Worm (Caenorhabditis elegans): ENCODE data around the gene best-24.

The best-24 gene

DNA sequence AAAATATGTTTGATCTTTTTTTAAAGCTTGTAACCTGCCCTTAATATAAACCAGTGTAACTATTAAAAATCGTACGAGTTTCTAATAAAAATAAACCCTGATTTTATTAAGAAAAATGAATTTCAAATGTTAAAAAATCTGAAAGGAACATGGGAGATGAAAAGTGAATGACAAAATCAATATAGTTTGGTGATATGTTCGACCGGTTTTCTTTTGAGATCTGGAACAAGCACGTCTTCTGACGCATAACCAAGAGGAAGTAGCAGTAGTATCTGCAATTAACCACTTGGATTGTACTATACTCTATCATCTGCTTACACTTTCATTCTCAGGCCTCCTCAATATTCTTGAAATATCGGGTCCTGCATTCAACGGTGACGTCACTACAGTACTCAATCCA, 23.7 kb upstream of the best-24 start:
- TF ChIP-seq nhr-90 (tag; optimal IDR thresholded peaks at IDR 0.05) (no peak), attf-6 (GFP tag; IDR thresholded peaks at IDR 0.05) (no peak), bed-2 (GFP tag; IDR thresholded peaks at IDR 0.05) (no peak)

ce11 chrIII:7878852-7879329, 21.9 kb upstream of the best-24 start, which contains the start of gene sup-18:
Gene sup-18 (minus strand): TSS chrIII:7878902.
- TF ChIP-seq lin-26 (GFP tag; IDR thresholded peaks at IDR 0.05) (no peak), bed-1 (GFP tag; IDR thresholded peaks at IDR 0.05) (no peak), sea-2 (GFP tag; IDR thresholded peaks at IDR 0.05) (no peak), madf-3 (GFP tag; IDR thresholded peaks at IDR 0.05) (no peak), F23B12.7 (tag; optimal IDR thresholded peaks at IDR 0.05; ENCODE audit: insufficient read depth) (no peak), ztf-28 (GFP tag; IDR thresholded peaks at IDR 0.05) (no peak), C06A6.2 (GFP tag; conservative IDR thresholded peaks at IDR 0.05) (no peak), dpff-1 (tag; optimal IDR thresholded peaks at IDR 0.05) (no peak), Y95B8A.8 (GFP tag; IDR thresholded peaks at IDR 0.05) (no peak), unc-62 (GFP tag; optimal IDR thresholded peaks at IDR 0.05) (no peak), attf-6 (GFP tag; IDR thresholded peaks at IDR 0.05) (no peak), ztf-3 (GFP tag; optimal IDR thresholded peaks at IDR 0.05) (no peak), hmg-20 (GFP tag; IDR thresholded peaks at IDR 0.05) (no peak), hlh-26 (GFP tag; conservative IDR thresholded peaks at IDR 0.05) (no peak), efl-1 (GFP tag; optimal IDR thresholded peaks at IDR 0.05) (no peak)

ce11 chrIII:7880132-7880715, 20.6 kb upstream of the best-24 start:
- TF ChIP-seq B0261.1 (tag; optimal IDR thresholded peaks at IDR 0.05) (no peak), cebp-1 (GFP tag; IDR thresholded peaks at IDR 0.05) (no peak), cebp-1 (tag; optimal IDR thresholded peaks at IDR 0.05) (peak; percentile 68)

ce11 chrIII:7882900-7883299, 17.9 kb upstream of the best-24 start, which contains the start of gene ZK688.9:
Gene ZK688.9 (minus strand): TSS chrIII:7883000.
- TF ChIP-seq rec-8 (tag; optimal IDR thresholded peaks at IDR 0.05), result no peak
- no peak for TF ChIP-seq F52B5.7 (tag; optimal IDR thresholded peaks at IDR 0.05)
- no peak for TF ChIP-seq bed-1 (GFP tag; IDR thresholded peaks at IDR 0.05)

DNA sequence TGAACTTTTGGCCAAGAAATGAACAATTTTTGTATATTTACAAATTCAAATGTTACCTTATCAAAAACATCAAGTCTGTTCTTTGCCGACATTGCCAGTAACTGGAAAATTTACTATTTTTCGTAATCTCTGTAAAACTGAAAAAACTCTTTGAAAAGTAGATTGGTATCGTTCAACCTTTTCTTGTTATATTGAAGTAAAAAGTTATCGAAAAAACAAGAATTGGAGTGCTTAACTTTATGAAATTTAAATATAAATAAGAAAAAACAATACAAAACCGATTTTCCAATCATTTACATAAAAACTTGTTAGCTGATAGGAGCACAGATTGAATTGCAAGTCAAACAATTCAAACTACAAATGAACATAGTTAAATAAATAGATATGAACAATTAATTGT, 16.0 kb upstream of the best-24 start, which contains the start of gene ZK688.11:
TSS of gene ZK688.11 (minus strand) at position 101 of the 400 bp plus-strand sequence.
- TF ChIP-seq F49E8.2 (tag; optimal IDR thresholded peaks at IDR 0.05; ENCODE audit: insufficient read depth), result no peak
- TF ChIP-seq Y53F4B.3 (GFP tag; IDR thresholded peaks at IDR 0.05), result no peak
- TF ChIP-seq dox-1 (GFP tag; IDR thresholded peaks at IDR 0.05), result no peak
- TF ChIP-seq C17E4.6 (GFP tag; IDR thresholded peaks at IDR 0.05), result no peak
- no peak for TF ChIP-seq him-1 (tag; optimal IDR thresholded peaks at IDR 0.05)
- TF ChIP-seq akir-1 (GFP tag; optimal IDR thresholded peaks at IDR 0.05), result no peak
- TF ChIP-seq ceh-79 (tag; optimal IDR thresholded peaks at IDR 0.05), result no peak
- no peak for TF ChIP-seq tbx-9 (tag; optimal IDR thresholded peaks at IDR 0.05; ENCODE audit: borderline replicate concordance)
- TF ChIP-seq egl-44 (GFP tag; IDR thresholded peaks at IDR 0.05), result no peak
- no peak for TF ChIP-seq nhr-80 (tag; optimal IDR thresholded peaks at IDR 0.05)

Measured in whole organism, young adult.